Fruit fly (Drosophila melanogaster) whole organism, embryonic: ENCODE results near the gene Rpp14b.

Experiments
- CG10431 ChIP-seq: fragments of 200-800 bp; sonication (Bioruptor generic); optimal IDR thresholded peaks from 3 replicates; lab custom pipeline; 2018; ENCODE audit warnings: missing biosample characterization, mild to moderate bottlenecking, missing genetic modification characterization
- CG11695 ChIP-seq: fragments of 200-800 bp; sonication (Bioruptor generic); IDR thresholded peaks from 3 replicates; pipeline ENCODE4 v1.3.6; 2022; ENCODE audit warnings: missing biosample characterization, missing genetic modification characterization
- CG12104 ChIP-seq: fragments of 200-800 bp; sonication (Bioruptor generic); optimal IDR thresholded peaks from 3 replicates; lab custom pipeline; 2016; ENCODE audit warnings: missing biosample characterization, missing genetic modification characterization
- CG14050 ChIP-seq: fragments of 200-800 bp; sonication (Bioruptor generic); IDR thresholded peaks from 3 replicates; pipeline ENCODE4 v1.3.6; 2022; ENCODE audit warnings: missing biosample characterization, missing genetic modification characterization
- CG1647 ChIP-seq: fragments of 200-800 bp; sonication (Bioruptor generic); optimal IDR thresholded peaks from 3 replicates; lab custom pipeline; 2016; ENCODE audit warnings: missing biosample characterization, missing genetic modification characterization
- CG17802 ChIP-seq: fragments of 200-800 bp; sonication (Bioruptor generic); optimal IDR thresholded peaks from 2 replicates; lab custom pipeline; 2018; ENCODE audit warnings: missing biosample characterization, mild to moderate bottlenecking, missing genetic modification characterization, moderate library complexity
- CG17829 ChIP-seq: fragments of 200-800 bp; optimal IDR thresholded peaks from 2 replicates; lab custom pipeline; 2019; ENCODE audit warnings: missing biosample characterization, mild to moderate bottlenecking, missing genetic modification characterization, moderate library complexity
- CG42726 ChIP-seq: fragments of 200-800 bp; sonication (Bioruptor generic); IDR thresholded peaks from 2 replicates; pipeline ENCODE4 v1.3.6; 2022; ENCODE audit warnings: missing biosample characterization, missing genetic modification characterization; ENCODE audit not compliant: partially characterized antibody
- CG4360 ChIP-seq: fragments of 200-800 bp; sonication (Bioruptor generic); IDR thresholded peaks from 2 replicates; pipeline ENCODE4 v1.3.6; 2022; ENCODE audit warnings: missing biosample characterization, missing genetic modification characterization
- CG6254 ChIP-seq: fragments of 200-800 bp; sonication (Bioruptor generic); optimal IDR thresholded peaks from 3 replicates; lab custom pipeline; 2017; ENCODE audit warnings: mild to moderate bottlenecking, missing biosample characterization, missing genetic modification reagents, missing genetic modification characterization
- CG6765 ChIP-seq: fragments of 200-800 bp; sonication (Bioruptor generic); optimal IDR thresholded peaks from 3 replicates; lab custom pipeline; 2017; ENCODE audit warnings: missing biosample characterization, mild to moderate bottlenecking, missing genetic modification characterization
- CG7987 ChIP-seq: fragments of 200-800 bp; sonication (Bioruptor generic); optimal IDR thresholded peaks from 2 replicates; lab custom pipeline; 2018; ENCODE audit warnings: missing biosample characterization, mild to moderate bottlenecking, missing genetic modification characterization, moderate library complexity
- CG9609 ChIP-seq: fragments of 200-800 bp; sonication (Bioruptor generic); optimal IDR thresholded peaks from 3 replicates; lab custom pipeline; 2016; ENCODE audit warnings: missing biosample characterization, missing genetic modification characterization
- CHES-1-like ChIP-seq: fragments of 200-800 bp; sonication (Bioruptor generic); optimal IDR thresholded peaks from 2 replicates; lab custom pipeline; 2016; ENCODE audit warnings: missing biosample characterization, missing genetic modification characterization
- Fer2 ChIP-seq: fragments of 200-800 bp; sonication (Bioruptor generic); optimal IDR thresholded peaks from 2 replicates; lab custom pipeline; 2018; ENCODE audit warnings: missing biosample characterization, mild to moderate bottlenecking, missing genetic modification characterization, moderate library complexity
- Fer3 ChIP-seq: fragments of 200-800 bp; sonication (Bioruptor generic); optimal IDR thresholded peaks from 2 replicates; lab custom pipeline; 2018; ENCODE audit warnings: missing biosample characterization, mild to moderate bottlenecking, missing genetic modification characterization, moderate library complexity
- HLH4C ChIP-seq: fragments of 200-800 bp; sonication (Bioruptor generic); IDR thresholded peaks from 3 replicates; pipeline ENCODE4 v1.3.6; 2022; ENCODE audit warnings: missing biosample characterization, missing genetic modification characterization; ENCODE audit not compliant: partially characterized antibody
- HLH54F ChIP-seq: fragments of 200-800 bp; sonication (Bioruptor generic); optimal IDR thresholded peaks from 3 replicates; lab custom pipeline; 2016; ENCODE audit warnings: missing biosample characterization, missing genetic modification characterization
- HmgD ChIP-seq: fragments of 200-800 bp; sonication (Bioruptor generic); optimal IDR thresholded peaks from 3 replicates; lab custom pipeline; 2016; ENCODE audit warnings: missing biosample characterization, missing genetic modification characterization
- Hr3 ChIP-seq: fragments of 200-800 bp; sonication (Bioruptor generic); optimal IDR thresholded peaks from 3 replicates; lab custom pipeline; 2016; ENCODE audit warnings: missing biosample characterization, missing genetic modification characterization
- Hr78 ChIP-seq, 2 experiments: fragments of 200-800 bp in 1 of 2; fragments of >200 bp in 1 of 2; sonication (Bioruptor generic) in 1 of 2; optimal IDR thresholded peaks; 2 replicates each; lab custom pipeline; 2017 to 2019; ENCODE audit warnings: missing biosample characterization in 2 of 2, missing genetic modification characterization in 2 of 2, mild to moderate bottlenecking in 1 of 2, moderate library complexity in 1 of 2
- NFAT ChIP-seq: fragments of 200-800 bp; sonication (Bioruptor generic); IDR thresholded peaks from 2 replicates; pipeline ENCODE4 v1.3.6; 2022; ENCODE audit warnings: missing biosample characterization, missing genetic modification characterization
- Stat92E ChIP-seq, 3 experiments: fragments of >200 bp in 2 of 3; fragments of 200-800 bp in 1 of 3; sonication (Bioruptor generic) in 1 of 3; optimal IDR thresholded peaks; 2 replicates each; lab custom pipeline; 2017 to 2019; ENCODE audit warnings: missing biosample characterization in 3 of 3, missing genetic modification characterization in 3 of 3, mild to moderate bottlenecking in 1 of 3, moderate library complexity in 1 of 3
- Taf1 ChIP-seq: fragments of 200-800 bp; sonication (Bioruptor generic); IDR thresholded peaks from 2 replicates; pipeline ENCODE4 v1.3.6; 2022; ENCODE audit warnings: missing biosample characterization, missing genetic modification characterization
- ash1 ChIP-seq: fragments of 200-800 bp; sonication (Bioruptor generic); optimal IDR thresholded peaks from 2 replicates; lab custom pipeline; 2018; ENCODE audit warnings: missing biosample characterization, mild to moderate bottlenecking, missing genetic modification characterization
- az2 ChIP-seq: fragments of 200-800 bp; sonication (Bioruptor generic); optimal IDR thresholded peaks from 3 replicates; lab custom pipeline; 2016; ENCODE audit warnings: missing biosample characterization, missing genetic modification characterization
- br ChIP-seq: fragments of >200 bp; optimal IDR thresholded peaks from 2 replicates; lab custom pipeline; 2017
- chm ChIP-seq: fragments of 200-800 bp; sonication (Bioruptor generic); IDR thresholded peaks from 2 replicates; pipeline ENCODE4 v1.3.6; 2022; ENCODE audit warnings: missing biosample characterization, missing genetic modification characterization
- chn ChIP-seq: fragments of 200-800 bp; sonication (Bioruptor generic); optimal IDR thresholded peaks from 2 replicates; lab custom pipeline; 2016; ENCODE audit warnings: missing biosample characterization, missing genetic modification characterization
- ci ChIP-seq: fragments of 200-800 bp; sonication (Bioruptor generic); IDR thresholded peaks from 3 replicates; pipeline ENCODE4 v1.3.6; 2022; ENCODE audit warnings: missing biosample characterization, missing genetic modification characterization
- dpn ChIP-seq, 2 experiments: fragments of 200-800 bp; sonication (Bioruptor generic); optimal IDR thresholded peaks; 3 replicates each; lab custom pipeline; 2016; ENCODE audit warnings: missing biosample characterization in 2 of 2, missing genetic modification characterization in 2 of 2
- ftz-f1 ChIP-seq: fragments of 200-800 bp; sonication (Bioruptor generic); optimal IDR thresholded peaks from 2 replicates; lab custom pipeline; 2016; ENCODE audit warnings: missing biosample characterization, missing genetic modification characterization
- fu2 ChIP-seq: fragments of 200-800 bp; sonication (Bioruptor generic); optimal IDR thresholded peaks from 2 replicates; lab custom pipeline; 2016; ENCODE audit warnings: missing biosample characterization, missing genetic modification characterization
- insv ChIP-seq, 2 experiments: fragments of 200-800 bp; sonication (Bioruptor generic); optimal IDR thresholded peaks; 3 replicates each; lab custom pipeline; 2016 to 2018; ENCODE audit warnings: missing biosample characterization in 2 of 2, missing genetic modification characterization in 2 of 2
- lola ChIP-seq, 3 experiments: fragments of >200 bp in 2 of 3; fragments of 200-800 bp in 1 of 3; sonication (Bioruptor generic) in 1 of 3; optimal IDR thresholded peaks; 2 replicates each; lab custom pipeline; 2017 to 2019; ENCODE audit warnings: missing biosample characterization in 3 of 3, missing genetic modification characterization in 3 of 3, mild to moderate bottlenecking in 1 of 3, moderate library complexity in 1 of 3
- mld ChIP-seq: fragments of 200-800 bp; sonication (Bioruptor generic); IDR thresholded peaks from 3 replicates; pipeline ENCODE4 v1.3.6; 2022; ENCODE audit warnings: missing biosample characterization, missing genetic modification characterization; ENCODE audit not compliant: partially characterized antibody
- nerfin-2 ChIP-seq: fragments of 200-800 bp; sonication (Bioruptor generic); IDR thresholded peaks from 2 replicates; pipeline ENCODE4 v1.3.6; 2022; ENCODE audit warnings: missing biosample characterization, missing genetic modification characterization; ENCODE audit not compliant: partially characterized antibody
- odd ChIP-seq: fragments of 200-800 bp; sonication (Bioruptor generic); optimal IDR thresholded peaks from 2 replicates; lab custom pipeline; 2017; ENCODE audit warnings: missing biosample characterization, mild to moderate bottlenecking, missing genetic modification characterization
- peb ChIP-seq: fragments of 200-800 bp; sonication (Bioruptor generic); IDR thresholded peaks from 2 replicates; pipeline ENCODE4 v1.3.6; 2022; ENCODE audit warnings: missing biosample characterization, missing genetic modification characterization
- pzg ChIP-seq: fragments of 200-800 bp; sonication (Bioruptor generic); optimal IDR thresholded peaks from 3 replicates; lab custom pipeline; 2018; ENCODE audit warnings: missing biosample characterization, mild to moderate bottlenecking, missing genetic modification characterization, moderate library complexity
- rib ChIP-seq: fragments of 200-800 bp; sonication (Bioruptor generic); IDR thresholded peaks from 2 replicates; pipeline ENCODE4 v1.3.6; 2022; ENCODE audit warnings: missing biosample characterization, missing genetic modification characterization
- schlank ChIP-seq: fragments of 200-800 bp; sonication (Bioruptor generic); optimal IDR thresholded peaks from 2 replicates; lab custom pipeline; 2018; ENCODE audit warnings: missing biosample characterization, mild to moderate bottlenecking, missing genetic modification characterization
- sens ChIP-seq: fragments of 200-800 bp; sonication (Bioruptor generic); peaks from one replicate; lab custom pipeline; 2016; ENCODE audit warnings: missing biosample characterization, missing genetic modification characterization
- sim ChIP-seq: fragments of 200-800 bp; sonication (Bioruptor generic); IDR thresholded peaks from 2 replicates; pipeline ENCODE4 v1.3.6; 2022; ENCODE audit warnings: missing biosample characterization, missing genetic modification characterization
- sima ChIP-seq: fragments of 200-800 bp; sonication (Bioruptor generic); optimal IDR thresholded peaks from 2 replicates; lab custom pipeline; 2016; ENCODE audit warnings: missing biosample characterization, missing genetic modification characterization
- sisA ChIP-seq: fragments of 200-800 bp; sonication (Bioruptor generic); IDR thresholded peaks from 2 replicates; pipeline ENCODE4 v1.3.6; 2022; ENCODE audit warnings: missing biosample characterization, missing genetic modification characterization
- ssp ChIP-seq: fragments of 200-800 bp; sonication (Bioruptor generic); IDR thresholded peaks from 2 replicates; pipeline ENCODE4 v1.3.6; 2022; ENCODE audit warnings: missing biosample characterization, missing genetic modification characterization
- tna ChIP-seq: fragments of 200-800 bp; sonication (Bioruptor generic); IDR thresholded peaks from 2 replicates; pipeline ENCODE4 v1.3.6; 2022; ENCODE audit warnings: missing biosample characterization, missing genetic modification characterization; ENCODE audit not compliant: partially characterized antibody
- vvl ChIP-seq: fragments of 200-800 bp; sonication (Bioruptor generic); IDR thresholded peaks from 2 replicates; pipeline ENCODE4 v1.3.6; 2022; ENCODE audit warnings: missing biosample characterization, missing genetic modification characterization
- wek ChIP-seq: fragments of 200-800 bp; sonication (Bioruptor generic); optimal IDR thresholded peaks from 3 replicates; lab custom pipeline; 2018; ENCODE audit warnings: missing biosample characterization, mild to moderate bottlenecking, missing genetic modification characterization, moderate library complexity

Gene Rpp14b

DNA sequence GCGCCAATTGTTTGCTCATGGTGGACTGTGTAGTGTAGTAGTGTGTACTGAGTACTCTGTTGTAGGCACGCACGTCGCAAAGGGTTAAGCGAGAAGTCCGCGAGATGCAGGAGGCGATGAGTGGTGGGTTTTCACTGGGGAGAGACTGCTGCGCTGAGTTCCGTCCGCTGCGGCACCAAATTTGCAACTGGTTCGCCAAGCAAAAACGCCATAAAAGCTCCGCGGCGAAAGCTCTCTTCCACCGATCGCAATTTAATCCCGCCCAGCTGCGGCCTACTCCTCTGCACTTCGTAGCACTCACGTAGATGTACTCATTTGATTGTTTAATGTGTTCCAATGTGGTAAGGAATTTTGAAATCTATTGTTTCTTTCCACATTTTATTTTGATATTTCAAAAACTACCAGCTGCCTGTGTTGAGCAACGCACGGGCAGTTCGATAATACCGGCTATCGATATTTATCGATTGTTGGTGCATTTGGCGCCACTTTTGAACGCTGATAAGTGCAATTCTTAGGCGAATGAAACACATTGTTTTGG, 40.7 kb upstream of the Rpp14b start, which contains the start of gene CG7920 (continued):
- TF ChIP-seq Fer3 (tag; lab: Kevin White, UChicago) (no peak), CG1647 (GFP tag; lab: Kevin White, UChicago) (no peak), CG10431 (no peak), CG4360 (no peak), fu2 (GFP tag; lab: Kevin White, UChicago) (no peak), odd (GFP tag; lab: Kevin White, UChicago) (peak; percentile 37), tna (GFP tag; lab: Robert Waterston, UW) (no peak; the same call in 1 of the 2 replicates), ash1 (no peak), chm (GFP tag; lab: Robert Waterston, UW) (peak; percentile 22; the same call in 1 of the 2 replicates), HmgD (no peak), CG14050 (GFP tag; lab: Robert Waterston, UW) (no peak), lola (GFP tag; optimal IDR thresholded peaks at IDR 0.05; lab: Kevin White, UChicago) (no peak), CG11695 (GFP tag; lab: Robert Waterston, UW) (no peak), Fer2 (tag; lab: Kevin White, UChicago) (no peak), az2 (no peak), ftz-f1 (GFP tag; lab: Kevin White, UChicago) (no peak), CG6765 (peak; percentile 72), pzg (GFP tag; lab: Kevin White, UChicago) (peak; percentile 86), sens (GFP tag; lab: Kevin White, UChicago) (no peak), Hr3 (no peak), schlank (tag; lab: Kevin White, UChicago) (no peak), peb (GFP tag; lab: Robert Waterston, UW) (no peak), insv (GFP tag; optimal IDR thresholded peaks at IDR 0.05; lab: Kevin White, UChicago) (no peak), CHES-1-like (GFP tag; lab: Kevin White, UChicago) (peak; percentile 3), CG42726 (GFP tag; lab: Robert Waterston, UW) (peak; percentile 46; the same call in 1 of the 2 replicates), ssp (no peak), CG12104 (GFP tag; lab: Kevin White, UChicago) (peak; percentile 16), Stat92E (GFP tag; optimal IDR thresholded peaks at IDR 0.05; lab: Kevin White, UChicago) (peak in 1 of 3 experiments; percentile 9), sima (no peak), sim (GFP tag; lab: Robert Waterston, UW) (no peak), chn (GFP tag; lab: Kevin White, UChicago) (no peak), CG7987 (peak; percentile 0), Hr78 (GFP tag; optimal IDR thresholded peaks at IDR 0.05; lab: Kevin White, UChicago) (no peak), CG17802 (tag; lab: Kevin White, UChicago) (no peak), HLH54F (peak; percentile 9), dpn (GFP tag; optimal IDR thresholded peaks at IDR 0.05; lab: Kevin White, UChicago) (peak; percentile 3 to 29), Taf1 (GFP tag; lab: Robert Waterston, UW) (no peak), nerfin-2 (GFP tag; lab: Robert Waterston, UW) (peak; percentile 55), CG6254 (GFP tag; lab: Kevin White, UChicago) (no peak), rib (peak; percentile 64; the same call in 1 of the 2 replicates), mld (GFP tag; lab: Robert Waterston, UW) (peak; percentile 13; the same call in 1 of the 3 replicates), CG17829 (tag; lab: Kevin White, UChicago) (peak; percentile 41), NFAT (GFP tag; lab: Robert Waterston, UW) (peak; percentile 12; the same call in 1 of the 2 replicates), CG9609 (GFP tag; lab: Kevin White, UChicago) (no peak), HLH4C (GFP tag; lab: Robert Waterston, UW) (peak; percentile 71), ci (GFP tag; lab: Robert Waterston, UW) (peak; percentile 48; the same call in 2 of the 3 replicates), br (no peak), sisA (GFP tag; lab: Robert Waterston, UW) (no peak), wek (GFP tag; lab: Kevin White, UChicago) (no peak), vvl (GFP tag; lab: Robert Waterston, UW) (no peak; the same call in 1 of the 2 replicates)
